Worm (Caenorhabditis elegans): ENCODE data around the gene F48A11.4.

F48A11.4 gene

ce11 chrII:176622-177021 lies 39.8 kb downstream of the F48A11.4 start (continued):
- TF ChIP-seq efl-1 (optimal IDR thresholded peaks at IDR 0.05) (no peak), efl-1 (GFP tag; optimal IDR thresholded peaks at IDR 0.05 in 1 of 2) (no peak), nhr-19 (GFP tag; conservative IDR thresholded peaks at IDR 0.05) (no peak), grh-1 (GFP tag; IDR thresholded peaks at IDR 0.05) (peak; percentile 62)

- no peak for TF ChIP-seq hlh-4 (tag; optimal IDR thresholded peaks at IDR 0.05)
- TF ChIP-seq ama-1 (optimal IDR thresholded peaks at IDR 0.05) = no peak
- no peak for TF ChIP-seq C16A3.4 (tag; optimal IDR thresholded peaks at IDR 0.05)
- no peak for TF ChIP-seq isw-1 (GFP tag; IDR thresholded peaks at IDR 0.05)
- no peak for TF ChIP-seq hpl-2 (GFP tag; optimal IDR thresholded peaks at IDR 0.05)
- no peak for TF ChIP-seq nhr-11 (tag; optimal IDR thresholded peaks at IDR 0.05)
- TF ChIP-seq nhr-76 (tag; optimal IDR thresholded peaks at IDR 0.05) = no peak
- TF ChIP-seq egl-13 (tag; optimal IDR thresholded peaks at IDR 0.05) = no peak
- no peak for TF ChIP-seq mef-2 (tag; optimal IDR thresholded peaks at IDR 0.05)
- no peak for TF ChIP-seq egl-27 (tag; optimal IDR thresholded peaks at IDR 0.05)
- TF ChIP-seq jun-1 (tag; optimal IDR thresholded peaks at IDR 0.05) = no peak
- no peak for TF ChIP-seq xbp-1 (tag; optimal IDR thresholded peaks at IDR 0.05)
- no peak for TF ChIP-seq lsy-2 (tag; optimal IDR thresholded peaks at IDR 0.05)
- TF ChIP-seq unc-62 (GFP tag; optimal IDR thresholded peaks at IDR 0.05) = no peak
Observed at ce11 chrII:175868-176267, 40.6 kb downstream of the F48A11.4 start, which contains the start of gene T01D1.3. Gene T01D1.3 (minus strand): TSS chrII:175968.

- TF ChIP-seq fkh-8 (tag; optimal IDR thresholded peaks at IDR 0.05) = peak; percentile 15
- no peak for TF ChIP-seq nhr-84 (tag; optimal IDR thresholded peaks at IDR 0.05)
- TF ChIP-seq nhr-90 (tag; optimal IDR thresholded peaks at IDR 0.05; ENCODE audit: poor library complexity) = no peak
- TF ChIP-seq nhr-71 (tag; optimal IDR thresholded peaks at IDR 0.05) = peak; percentile 40
- peak; percentile 16 for TF ChIP-seq nhr-47 (tag; optimal IDR thresholded peaks at IDR 0.05)
- no peak for TF ChIP-seq fkh-4 (tag; optimal IDR thresholded peaks at IDR 0.05; ENCODE audit: borderline replicate concordance)
- TF ChIP-seq irx-1 (tag; optimal IDR thresholded peaks at IDR 0.05) = peak; percentile 3
- TF ChIP-seq mab-9 (GFP tag; IDR thresholded peaks at IDR 0.05) = no peak
- TF ChIP-seq egl-27 (tag; optimal IDR thresholded peaks at IDR 0.05) = no peak
Observed at ce11 chrII:173679-174078, 42.7 kb downstream of the F48A11.4 start, which contains the start of gene T01D1.7. Gene T01D1.7 (minus strand): TSS chrII:173779.

ce11 chrII:163229-163628 lies 53.2 kb downstream of the F48A11.4 start:
- TF ChIP-seq mep-1 (tag; optimal IDR thresholded peaks at IDR 0.05) (no peak), efl-1 (optimal IDR thresholded peaks at IDR 0.05) (no peak), efl-1 (GFP tag; optimal IDR thresholded peaks at IDR 0.05 in 1 of 2) (peak in 1 of 2 experiments; percentile 76), fkh-8 (tag; optimal IDR thresholded peaks at IDR 0.05) (no peak), elt-3 (tag; optimal IDR thresholded peaks at IDR 0.05) (peak in 1 of 6 experiments; percentile 9), lin-14 (GFP tag; optimal IDR thresholded peaks at IDR 0.05) (peak; percentile 37), nhr-85 (tag) (peak; percentile 68)
